Fruit fly (Drosophila melanogaster): Measurements from ENCODE around the gene Hs2st.

dm6 chr2L:19487190-19487589 lies 42.6 kb upstream of the Hs2st start, which contains the start of gene CG13083:
- TF ChIP-seq gl (tag; optimal IDR thresholded peaks at IDR 0.05): no peak
- TF ChIP-seq CG17806 (tag; optimal IDR thresholded peaks at IDR 0.05): no peak
- no peak for TF ChIP-seq EcR (GFP tag; optimal IDR thresholded peaks at IDR 0.05)
- TF ChIP-seq CG15710 (tag; optimal IDR thresholded peaks at IDR 0.05): no peak
- TF ChIP-seq CG4496 (GFP tag; IDR thresholded peaks at IDR 0.05): no peak
- TF ChIP-seq Pif1A (GFP tag; optimal IDR thresholded peaks at IDR 0.05): no peak
- TF ChIP-seq CG8159 (tag; optimal IDR thresholded peaks at IDR 0.05): no peak
- no peak for TF ChIP-seq Ets98B (GFP tag; IDR thresholded peaks at IDR 0.05)
- TF ChIP-seq CG34367 (tag; optimal IDR thresholded peaks at IDR 0.05): no peak
- no peak for TF ChIP-seq D1 (tag; optimal IDR thresholded peaks at IDR 0.05)
- TF ChIP-seq Pif1B (GFP tag; optimal IDR thresholded peaks at IDR 0.05): no peak
